Worm (Caenorhabditis elegans) whole organism, mixed stage, embryonic: ENCODE data around the gene tra-2.
"Not testable (repeated sequence)": the region's sequence is repeated elsewhere in the genome, so short reads cannot be mapped to it uniquely, and the experiment has no call there.

ENCODE experiments used
- M03D4.4 ChIP-seq: sonication (generic microtip); optimal IDR thresholded peaks from 2 replicates; lab custom pipeline; 2017; ENCODE audit warnings: mild to moderate bottlenecking, missing genetic modification characterization, missing compliant biosample characterization
- blmp-1 ChIP-seq: fragments of 150-350 bp; optimal IDR thresholded peaks from 2 replicates; lab custom pipeline; 2014; ENCODE audit warnings: missing biosample characterization, missing genetic modification characterization
- ceh-39 ChIP-seq: fragments of 150-350 bp; optimal IDR thresholded peaks from 2 replicates; lab custom pipeline; 2014; ENCODE audit warnings: missing biosample characterization, missing genetic modification characterization
- ceh-43 ChIP-seq: fragments of 200-800 bp; sonication (Bioruptor generic); optimal IDR thresholded peaks from 2 replicates; lab custom pipeline; 2018; ENCODE audit warnings: mild to moderate bottlenecking, missing genetic modification characterization, moderate library complexity, missing compliant biosample characterization
- ceh-83 ChIP-seq: fragments of 200-800 bp; sonication (Bioruptor generic); optimal IDR thresholded peaks from 2 replicates; lab custom pipeline; 2018; ENCODE audit warnings: mild to moderate bottlenecking, missing genetic modification characterization, missing compliant biosample characterization
- ces-1 ChIP-seq: fragments of 150-350 bp; optimal IDR thresholded peaks from 2 replicates; lab custom pipeline; 2014; ENCODE audit warnings: missing biosample characterization, missing genetic modification reagents, missing genetic modification characterization
- cnd-1 ChIP-seq: fragments of 200-800 bp; sonication (Bioruptor generic); optimal IDR thresholded peaks from 2 replicates; lab custom pipeline; 2018; ENCODE audit warnings: mild to moderate bottlenecking, missing genetic modification characterization, missing compliant biosample characterization
- drap-1 ChIP-seq: fragments of 200-800 bp; sonication (Bioruptor generic); optimal IDR thresholded peaks from 3 replicates; lab custom pipeline; 2018; ENCODE audit warnings: mild to moderate bottlenecking, missing genetic modification characterization, missing compliant biosample characterization
- elt-3 ChIP-seq: fragments of 150-350 bp; optimal IDR thresholded peaks from 2 replicates; lab custom pipeline; 2014; ENCODE audit warnings: missing biosample characterization, missing genetic modification characterization
- flh-1 ChIP-seq: fragments of 200-800 bp; sonication (Bioruptor generic); optimal IDR thresholded peaks from 2 replicates; lab custom pipeline; 2018; ENCODE audit warnings: mild to moderate bottlenecking, missing genetic modification characterization, moderate library complexity, missing compliant biosample characterization
- ham-2 ChIP-seq: fragments of 200-800 bp; sonication (Bioruptor generic); optimal IDR thresholded peaks from 2 replicates; lab custom pipeline; 2018; ENCODE audit warnings: mild to moderate bottlenecking, missing genetic modification characterization, missing compliant biosample characterization
- hlh-1 ChIP-seq: fragments of 150-350 bp; optimal IDR thresholded peaks from 2 replicates; lab custom pipeline; 2014; ENCODE audit warnings: missing biosample characterization, missing genetic modification reagents, missing genetic modification characterization
- lin-13 ChIP-seq: fragments of 150-350 bp; optimal IDR thresholded peaks from 2 replicates; lab custom pipeline; 2014; ENCODE audit warnings: missing biosample characterization, missing genetic modification characterization
- lin-32 ChIP-seq: fragments of 200-800 bp; sonication (Bioruptor generic); optimal IDR thresholded peaks from 2 replicates; lab custom pipeline; 2018; ENCODE audit warnings: mild to moderate bottlenecking, missing genetic modification characterization, missing compliant biosample characterization
- lsy-2 ChIP-seq: fragments of 150-350 bp; optimal IDR thresholded peaks from 2 replicates; lab custom pipeline; 2014; ENCODE audit warnings: missing biosample characterization, missing genetic modification characterization
- mab-5 ChIP-seq: fragments of 150-350 bp; optimal IDR thresholded peaks from 2 replicates; lab custom pipeline; 2014; ENCODE audit warnings: missing biosample characterization, missing genetic modification characterization
- mep-1 ChIP-seq: fragments of 150-350 bp; optimal IDR thresholded peaks from 2 replicates; lab custom pipeline; 2017; ENCODE audit warnings: missing biosample characterization, missing genetic modification reagents, missing genetic modification characterization, inconsistent platforms
- mls-2 ChIP-seq: sonication (generic microtip); optimal IDR thresholded peaks from 2 replicates; lab custom pipeline; 2016; ENCODE audit warnings: mild to moderate bottlenecking, missing genetic modification characterization, moderate library complexity, missing compliant biosample characterization
- nhr-12 ChIP-seq: fragments of 150-350 bp; optimal IDR thresholded peaks from 2 replicates; lab custom pipeline; 2014; ENCODE audit warnings: missing biosample characterization, missing genetic modification characterization
- nhr-2 ChIP-seq: fragments of 150-350 bp; optimal IDR thresholded peaks from 2 replicates; lab custom pipeline; 2014; ENCODE audit warnings: missing biosample characterization, missing genetic modification characterization
- nhr-237 ChIP-seq: fragments of 150-350 bp; optimal IDR thresholded peaks from 2 replicates; lab custom pipeline; 2014; ENCODE audit warnings: missing biosample characterization, missing genetic modification characterization
- nhr-28 ChIP-seq: fragments of 150-350 bp; optimal IDR thresholded peaks from 2 replicates; lab custom pipeline; 2014; ENCODE audit warnings: missing biosample characterization, missing genetic modification characterization
- nhr-76 ChIP-seq: sonication (generic microtip); optimal IDR thresholded peaks from 2 replicates; lab custom pipeline; 2017; ENCODE audit warnings: missing biosample characterization, missing genetic modification characterization
- pha-4 ChIP-seq: fragments of 150-350 bp; optimal IDR thresholded peaks from 2 replicates; lab custom pipeline; 2018; ENCODE audit warnings: missing biosample characterization, missing genetic modification reagents, missing genetic modification characterization
- sem-2 ChIP-seq: fragments of 200-800 bp; sonication (Bioruptor generic); optimal IDR thresholded peaks from 2 replicates; lab custom pipeline; 2018; ENCODE audit warnings: mild to moderate bottlenecking, missing genetic modification characterization, missing compliant biosample characterization
- snpc-4 ChIP-seq: fragments of 150-350 bp; optimal IDR thresholded peaks from 2 replicates; lab custom pipeline; 2014; ENCODE audit warnings: missing biosample characterization, missing genetic modification characterization
- sptf-1 ChIP-seq: sonication (generic microtip); optimal IDR thresholded peaks from 2 replicates; lab custom pipeline; 2017; ENCODE audit warnings: mild to moderate bottlenecking, missing genetic modification characterization, moderate library complexity, missing compliant biosample characterization
- unc-120 ChIP-seq: sonication (generic microtip); optimal IDR thresholded peaks from 2 replicates; lab custom pipeline; 2017; ENCODE audit warnings: missing genetic modification characterization, missing compliant biosample characterization; ENCODE audit not compliant: poor library complexity, severe bottlenecking
- unc-39 ChIP-seq: fragments of 150-350 bp; optimal IDR thresholded peaks from 2 replicates; lab custom pipeline; 2014; ENCODE audit warnings: missing biosample characterization, missing genetic modification characterization
- unc-62 ChIP-seq: fragments of 150-350 bp; optimal IDR thresholded peaks from 2 replicates; lab custom pipeline; 2014; ENCODE audit warnings: missing biosample characterization, missing genetic modification reagents, missing genetic modification characterization
- zip-8 ChIP-seq: fragments of 150-350 bp; optimal IDR thresholded peaks from 2 replicates; lab custom pipeline; 2014; ENCODE audit warnings: missing biosample characterization, missing genetic modification characterization

The tra-2 gene

ce11 chrII:6979646-6980045 lies 14.2 kb upstream of the tra-2 start, which contains the start of gene C15F1.2:
Gene C15F1.2 (plus strand): TSS chrII:6979953.
- TF ChIP-seq nhr-2 (no peak), nhr-76 (no peak), ham-2 (no peak), mep-1 (tag; lab: Kevin White, UChicago) (no peak), zip-8 (tag; lab: Kevin White, UChicago) (no peak), blmp-1 (tag; lab: Kevin White, UChicago) (peak; percentile 44), snpc-4 (tag; lab: Kevin White, UChicago) (no peak)

DNA sequence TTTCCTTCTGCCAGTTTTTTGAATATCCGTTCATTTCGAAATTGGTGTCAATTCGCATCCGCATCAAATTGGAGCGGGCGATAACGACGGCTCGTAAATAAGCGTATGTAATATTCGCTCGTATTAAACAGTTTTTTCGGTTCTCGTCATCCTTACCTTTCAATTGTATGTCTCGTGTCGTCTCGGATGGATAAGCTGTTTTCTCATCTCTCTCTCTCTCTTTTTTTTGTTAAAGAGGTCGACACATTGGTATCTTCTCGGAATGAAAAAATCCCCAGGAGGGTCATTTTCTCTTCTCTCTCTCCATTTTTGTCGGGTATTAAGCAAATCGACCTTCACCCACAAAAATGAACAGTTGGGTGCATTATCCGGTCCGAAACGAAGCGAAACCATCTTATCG lies 13.4 kb upstream of the tra-2 start:
- no peak for TF ChIP-seq flh-1
- no peak for TF ChIP-seq unc-120
- TF ChIP-seq M03D4.4, result no peak
- no peak for TF ChIP-seq mab-5 (tag; lab: Kevin White, UChicago)
- TF ChIP-seq elt-3, result no peak
- TF ChIP-seq, all 35 proteins: peak for 0

- not testable (repeated sequence) for TF ChIP-seq blmp-1 (tag; lab: Kevin White, UChicago); ceh-43 (GFP tag; lab: Kevin White, UChicago); sptf-1 (tag; lab: Kevin White, UChicago)
Observed at ce11 chrII:6977732-6978131, 12.3 kb upstream of the tra-2 start, which contains the start of gene C15F1.8. Gene C15F1.8 (minus strand): TSS chrII:6977832.

ce11 chrII:6975725-6976124 lies 10.3 kb upstream of the tra-2 start:
- no peak for TF ChIP-seq zip-8 (tag; lab: Kevin White, UChicago)
- TF ChIP-seq M03D4.4, result no peak
- no peak for TF ChIP-seq unc-39 (tag; lab: Kevin White, UChicago)
- TF ChIP-seq lsy-2, result peak; percentile 82
- TF ChIP-seq sptf-1 (tag; lab: Kevin White, UChicago), result no peak
- TF ChIP-seq mep-1 (tag; lab: Kevin White, UChicago), result peak; percentile 3

DNA sequence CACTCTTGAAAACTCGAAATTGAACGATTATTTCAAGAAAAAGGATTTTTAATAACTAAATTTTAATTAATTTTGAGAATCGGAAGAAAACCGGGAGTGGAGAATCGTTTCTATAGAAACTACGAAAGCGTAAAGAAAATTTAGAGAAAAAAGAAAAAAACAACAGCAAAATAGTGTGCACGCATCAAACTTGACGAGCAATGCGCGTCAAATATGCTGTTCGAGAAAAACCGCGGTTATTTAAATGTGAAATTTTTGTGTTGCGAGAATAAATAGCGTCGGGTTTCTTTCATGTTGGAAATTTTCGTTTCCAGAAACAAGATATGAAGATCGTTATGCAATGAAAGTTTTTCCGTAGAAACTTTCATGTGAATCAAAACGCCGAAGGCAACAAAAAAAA lies 8.5 kb upstream of the tra-2 start:
- peak; percentile 50 for TF ChIP-seq pha-4 (tag; lab: Kevin White, UChicago)
- peak; percentile 50 for TF ChIP-seq ces-1 (GFP tag; lab: Kevin White, UChicago)
- no peak for TF ChIP-seq mls-2 (tag; lab: Kevin White, UChicago)
- TF ChIP-seq lin-13 (tag; lab: Kevin White, UChicago), result peak; percentile 17
- TF ChIP-seq ceh-83 (GFP tag; lab: Kevin White, UChicago), result no peak
- TF ChIP-seq lsy-2, result peak; percentile 68
- peak; percentile 40 for TF ChIP-seq nhr-237
- peak; percentile 26 for TF ChIP-seq mep-1 (tag; lab: Kevin White, UChicago)
- peak; percentile 14 for TF ChIP-seq ceh-39 (tag; lab: Kevin White, UChicago)

- no peak for TF ChIP-seq nhr-28 (tag; lab: Kevin White, UChicago)
- TF ChIP-seq drap-1 (GFP tag; lab: Kevin White, UChicago), result no peak
- TF ChIP-seq sptf-1 (tag; lab: Kevin White, UChicago), result no peak
- no peak for TF ChIP-seq ceh-43 (GFP tag; lab: Kevin White, UChicago)
- no peak for TF ChIP-seq pha-4 (tag; lab: Kevin White, UChicago)
- no peak for TF ChIP-seq lin-13 (tag; lab: Kevin White, UChicago)
- no peak for TF ChIP-seq cnd-1
- no peak for TF ChIP-seq unc-120
- no peak for TF ChIP-seq sem-2 (GFP tag; lab: Kevin White, UChicago)
- no peak for TF ChIP-seq unc-62
- TF ChIP-seq hlh-1 (tag; lab: Kevin White, UChicago), result no peak
- no peak for TF ChIP-seq nhr-12
- no peak for TF ChIP-seq lin-32 (GFP tag; lab: Kevin White, UChicago)
- no peak for TF ChIP-seq blmp-1 (tag; lab: Kevin White, UChicago)
- no peak for TF ChIP-seq lsy-2
- no peak for TF ChIP-seq elt-3
Observed at ce11 chrII:6973501-6973900, 8.0 kb upstream of the tra-2 start, which contains the start of gene sod-1. Gene sod-1 (minus strand): TSS chrII:6973887.
